Worm (Caenorhabditis elegans) whole organism, L1 larva: ENCODE measurements around the gene T20D4.12.

Source experiments
- C34B4.2 ChIP-seq: sonication (generic microtip); optimal IDR thresholded peaks from 2 replicates; lab custom pipeline; 2017; ENCODE audit warnings: mild to moderate bottlenecking, missing genetic modification characterization, missing compliant biosample characterization
- Y116A8C.19 ChIP-seq: sonication (generic microtip); optimal IDR thresholded peaks from 2 replicates; lab custom pipeline; 2016; ENCODE audit warnings: missing compliant biosample characterization, missing genetic modification characterization, borderline replicate concordance
- aha-1 ChIP-seq: fragments of 150-350 bp; optimal IDR thresholded peaks from 2 replicates; lab custom pipeline; 2014; ENCODE audit warnings: missing biosample characterization, missing genetic modification characterization
- blmp-1 ChIP-seq: fragments of 150-350 bp; optimal IDR thresholded peaks from 2 replicates; lab custom pipeline; 2014; ENCODE audit warnings: missing biosample characterization, missing genetic modification characterization
- ceh-82 ChIP-seq, 3 experiments: fragments of 150-350 bp in 1 of 3; sonication (generic microtip) in 2 of 3; optimal IDR thresholded peaks; 2 replicates each; lab custom pipeline; 2014 to 2017; ENCODE audit warnings: missing biosample characterization in 3 of 3, missing genetic modification characterization in 3 of 3
- ceh-90 ChIP-seq: sonication (generic microtip); optimal IDR thresholded peaks from 2 replicates; lab custom pipeline; 2016; ENCODE audit warnings: missing genetic modification characterization, missing compliant biosample characterization
- dsc-1 ChIP-seq: sonication (generic microtip); optimal IDR thresholded peaks from 2 replicates; lab custom pipeline; 2016; ENCODE audit warnings: mild to moderate bottlenecking, missing genetic modification characterization, missing compliant biosample characterization
- efl-1 ChIP-seq, 4 experiments: fragments of 150-350 bp; optimal IDR thresholded peaks in 3 of 4; peaks in 1 of 4; 1 replicate in 1 of 4; 2 replicates in 3 of 4; lab custom pipeline; 2014; ENCODE audit warnings: missing biosample characterization in 2 of 4, missing genetic modification characterization in 2 of 4, missing genetic modification reagents in 2 of 4
- efl-3 ChIP-seq: fragments of 200-800 bp; sonication (Bioruptor generic); optimal IDR thresholded peaks from 2 replicates; lab custom pipeline; 2018; ENCODE audit warnings: mild to moderate bottlenecking, missing genetic modification characterization, missing compliant biosample characterization
- ets-5 ChIP-seq: fragments of 200-800 bp; sonication (Bioruptor generic); IDR thresholded peaks from 2 replicates; pipeline ENCODE4 v1.3.6; 2022; ENCODE audit warnings: missing genetic modification characterization, missing compliant biosample characterization
- fkh-4 ChIP-seq: sonication (generic microtip); optimal IDR thresholded peaks from 2 replicates; lab custom pipeline; 2016; ENCODE audit warnings: missing compliant biosample characterization, missing genetic modification characterization, borderline replicate concordance
- fkh-8 ChIP-seq: sonication (generic microtip); optimal IDR thresholded peaks from 2 replicates; lab custom pipeline; 2016; ENCODE audit warnings: mild to moderate bottlenecking, missing genetic modification characterization, missing compliant biosample characterization
- fos-1 ChIP-seq: fragments of 150-350 bp; optimal IDR thresholded peaks from 2 replicates; lab custom pipeline; 2014; ENCODE audit warnings: missing biosample characterization, missing genetic modification characterization
- hlh-17 ChIP-seq: fragments of 200-800 bp; sonication (Bioruptor generic); optimal IDR thresholded peaks from 2 replicates; lab custom pipeline; 2018; ENCODE audit warnings: missing genetic modification characterization, mild to moderate bottlenecking, missing compliant biosample characterization, moderate library complexity, borderline replicate concordance
- hpl-2 ChIP-seq: fragments of 150-350 bp; optimal IDR thresholded peaks from 2 replicates; lab custom pipeline; 2014; ENCODE audit warnings: missing biosample characterization, missing genetic modification reagents, missing genetic modification characterization
- irx-1 ChIP-seq: sonication (generic microtip); optimal IDR thresholded peaks from 2 replicates; lab custom pipeline; 2016; ENCODE audit warnings: missing genetic modification characterization, missing compliant biosample characterization
- isw-1 ChIP-seq: fragments of 200-800 bp; sonication (Bioruptor generic); IDR thresholded peaks from 2 replicates; pipeline ENCODE4 v1.3.6; 2022; ENCODE audit warnings: missing genetic modification characterization, missing compliant biosample characterization
- lin-14 ChIP-seq: fragments of 200-800 bp; sonication (Bioruptor generic); optimal IDR thresholded peaks from 2 replicates; lab custom pipeline; 2018; ENCODE audit warnings: mild to moderate bottlenecking, missing genetic modification characterization, moderate library complexity, missing compliant biosample characterization
- lin-15B ChIP-seq: fragments of 150-350 bp; sonication (generic microtip); optimal IDR thresholded peaks from 3 replicates; lab custom pipeline; 2014; ENCODE audit warnings: missing biosample characterization, missing genetic modification characterization
- lin-35 ChIP-seq, 2 experiments: fragments of 150-350 bp; optimal IDR thresholded peaks; 2 replicates each; lab custom pipeline; 2014; ENCODE audit warnings: missing biosample characterization in 2 of 2, missing genetic modification characterization in 2 of 2, missing genetic modification reagents in 2 of 2
- lsy-2 ChIP-seq, 2 experiments: fragments of 150-350 bp; optimal IDR thresholded peaks; 2 replicates each; lab custom pipeline; 2014; ENCODE audit warnings: missing biosample characterization in 2 of 2, missing genetic modification characterization in 2 of 2
- mab-9 ChIP-seq: fragments of 200-800 bp; sonication (Bioruptor generic); IDR thresholded peaks from 2 replicates; pipeline ENCODE4 v1.3.6; 2022; ENCODE audit warnings: missing genetic modification reagents, missing genetic modification characterization, missing compliant biosample characterization
- mdl-1 ChIP-seq, 2 experiments: fragments of 150-350 bp; optimal IDR thresholded peaks; 2 replicates each; lab custom pipeline; 2014 to 2017; ENCODE audit warnings: missing biosample characterization in 2 of 2, missing genetic modification characterization in 2 of 2, inconsistent platforms in 1 of 2
- mef-2 ChIP-seq: fragments of 150-350 bp; optimal IDR thresholded peaks from 2 replicates; lab custom pipeline; 2014; ENCODE audit warnings: missing biosample characterization, missing genetic modification characterization
- mep-1 ChIP-seq: fragments of 150-350 bp; optimal IDR thresholded peaks from 2 replicates; lab custom pipeline; 2014; ENCODE audit warnings: missing biosample characterization, missing genetic modification characterization
- nhr-19 ChIP-seq: fragments of 200-800 bp; sonication (Bioruptor generic); conservative IDR thresholded peaks from 2 replicates; pipeline ENCODE4 v1.3.6; 2022; ENCODE audit warnings: missing genetic modification characterization, missing compliant biosample characterization
- nhr-20 ChIP-seq: sonication (generic microtip); optimal IDR thresholded peaks from 2 replicates; lab custom pipeline; 2016; ENCODE audit warnings: mild to moderate bottlenecking, missing genetic modification characterization, missing compliant biosample characterization
- nhr-71 ChIP-seq: sonication (generic microtip); optimal IDR thresholded peaks from 2 replicates; lab custom pipeline; 2016; ENCODE audit warnings: mild to moderate bottlenecking, missing genetic modification characterization, moderate library complexity, missing compliant biosample characterization
- nhr-77 ChIP-seq: fragments of 150-350 bp; optimal IDR thresholded peaks from 2 replicates; lab custom pipeline; 2014; ENCODE audit warnings: missing biosample characterization, missing genetic modification characterization
- nhr-85 ChIP-seq: sonication (generic microtip); peaks from one replicate; lab custom pipeline; 2016; ENCODE audit warnings: missing genetic modification characterization, inconsistent platforms, missing compliant biosample characterization
- nhr-90 ChIP-seq: sonication (generic microtip); optimal IDR thresholded peaks from 2 replicates; lab custom pipeline; 2016; ENCODE audit warnings: mild to moderate bottlenecking, missing genetic modification characterization, missing compliant biosample characterization; ENCODE audit not compliant: poor library complexity
- rnt-1 ChIP-seq: sonication (generic microtip); optimal IDR thresholded peaks from 2 replicates; lab custom pipeline; 2016; ENCODE audit warnings: mild to moderate bottlenecking, missing genetic modification characterization, moderate library complexity, missing compliant biosample characterization
- sup-37 ChIP-seq: fragments of 200-800 bp; sonication (Bioruptor generic); optimal IDR thresholded peaks from 2 replicates; lab custom pipeline; 2018; ENCODE audit warnings: mild to moderate bottlenecking, missing genetic modification characterization, missing compliant biosample characterization
- swsn-7 ChIP-seq: sonication (generic microtip); optimal IDR thresholded peaks from 2 replicates; lab custom pipeline; 2016; ENCODE audit warnings: missing genetic modification characterization, missing compliant biosample characterization
- unc-30 ChIP-seq: sonication (generic microtip); optimal IDR thresholded peaks from 2 replicates; lab custom pipeline; 2017; ENCODE audit warnings: missing biosample characterization, missing genetic modification characterization
- unc-62 ChIP-seq: fragments of 150-350 bp; optimal IDR thresholded peaks from 2 replicates; lab custom pipeline; 2014; ENCODE audit warnings: missing biosample characterization, missing genetic modification reagents, missing genetic modification characterization
- unc-86 ChIP-seq: sonication (generic microtip); optimal IDR thresholded peaks from 2 replicates; lab custom pipeline; 2016; ENCODE audit warnings: missing genetic modification characterization, missing compliant biosample characterization

T20D4.12 gene

DNA sequence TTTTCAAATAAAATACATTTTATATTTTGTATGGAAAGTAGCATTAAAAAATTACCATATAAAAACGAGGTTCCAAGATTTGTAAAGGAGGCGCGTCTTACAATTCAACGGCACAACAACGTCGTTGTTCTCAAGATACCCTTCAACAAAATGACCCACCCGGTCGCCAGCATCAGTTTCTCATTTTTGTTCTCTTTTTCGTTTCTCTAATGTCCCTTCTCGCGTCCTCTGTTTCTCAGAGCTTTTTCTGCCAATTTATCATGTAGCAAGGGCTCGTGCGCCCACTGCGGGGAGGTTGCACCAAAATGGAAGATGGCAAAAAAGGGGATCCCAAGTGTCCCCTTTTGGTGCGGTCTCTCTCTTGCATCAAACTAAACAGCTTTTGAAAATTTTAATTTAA lies 12.6 kb downstream of the T20D4.12 start:
- no peak for TF ChIP-seq nhr-20 (tag; lab: Kevin White, UChicago)
- TF ChIP-seq mdl-1 (tag; optimal IDR thresholded peaks at IDR 0.05; lab: Kevin White, UChicago), result no peak
- TF ChIP-seq unc-30, result no peak
- peak; percentile 14 for TF ChIP-seq dsc-1

DNA sequence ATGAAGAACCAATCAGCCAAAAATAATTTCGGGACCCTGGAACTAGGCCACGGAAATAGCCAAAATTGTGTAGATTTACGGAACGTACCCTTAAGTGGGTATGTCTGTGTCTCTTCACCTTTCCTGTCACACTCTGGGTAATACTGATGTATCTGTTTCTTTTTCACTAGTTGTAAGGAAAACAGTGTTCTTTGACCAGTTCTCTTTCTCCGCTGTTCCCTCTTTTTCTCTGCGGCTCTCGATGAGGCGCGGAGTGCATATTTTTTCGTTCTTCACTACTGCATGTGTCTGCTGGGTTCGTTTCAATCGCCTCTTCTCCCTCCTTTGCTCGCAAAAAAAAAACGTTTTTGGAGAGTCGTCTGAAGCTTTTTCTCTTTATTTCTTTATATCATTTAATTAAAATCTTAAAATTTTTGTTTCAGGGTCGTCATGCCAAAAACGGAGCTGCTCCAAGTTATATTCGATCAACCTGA lies 13.3 kb downstream of the T20D4.12 start, which contains the start of gene arrd-22:
TSS of gene arrd-22 (plus strand) at position 423 of the 473 bp plus-strand sequence.
- peak; percentile 38 for TF ChIP-seq blmp-1 (tag; lab: Kevin White, UChicago)
- TF ChIP-seq ceh-82 (tag; optimal IDR thresholded peaks at IDR 0.05; lab: Kevin White, UChicago), result peak in 1 of 3 experiments; percentile 30
- TF ChIP-seq nhr-85 (tag; lab: Kevin White, UChicago), result peak; percentile 86
- TF ChIP-seq mep-1 (tag; lab: Kevin White, UChicago), result peak; percentile 38
- TF ChIP-seq hlh-17, result no peak
- no peak for TF ChIP-seq aha-1 (tag; lab: Kevin White, UChicago)
- TF ChIP-seq fkh-4 (tag; lab: Kevin White, UChicago), result no peak
- TF ChIP-seq nhr-20 (tag; lab: Kevin White, UChicago), result peak; percentile 26
- no peak for TF ChIP-seq ets-5 (GFP tag; lab: Robert Waterston, UW)
- no peak for TF ChIP-seq nhr-71 (tag; lab: Kevin White, UChicago)
- peak; percentile 30 for TF ChIP-seq rnt-1 (tag; lab: Kevin White, UChicago)
- TF ChIP-seq Y116A8C.19 (tag; lab: Kevin White, UChicago), result no peak
- TF ChIP-seq lin-14 (GFP tag; lab: Kevin White, UChicago), result peak; percentile 84
- TF ChIP-seq nhr-19, result peak; percentile 8; the same call in 1 of the 2 replicates

DNA sequence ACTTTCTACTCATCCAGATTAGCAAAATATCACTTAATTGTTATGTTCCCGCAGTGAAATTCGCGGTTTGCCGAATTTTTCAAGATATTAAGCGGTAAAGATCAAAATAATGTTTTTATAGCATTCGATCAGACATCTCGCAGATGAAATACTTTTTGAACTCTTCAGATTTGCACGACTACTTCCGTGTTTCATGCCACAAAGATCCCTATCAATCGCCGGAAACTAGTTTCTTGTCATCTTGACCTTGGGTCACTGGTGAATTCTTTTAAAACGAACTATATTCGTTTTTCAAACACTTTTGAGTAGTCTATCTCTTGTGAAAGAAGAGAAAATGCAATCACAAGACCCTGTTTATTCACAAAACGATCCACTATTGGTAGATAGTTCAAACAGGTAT lies 16.1 kb downstream of the T20D4.12 start, which contains the start of gene txt-11:
TSS of gene txt-11 (plus strand) at position 301 of the 400 bp plus-strand sequence.
- TF ChIP-seq nhr-19 (no peak), efl-1 (optimal IDR thresholded peaks at IDR 0.05; lab: Kevin White, UChicago) (no peak), efl-1 (GFP tag; optimal IDR thresholded peaks at IDR 0.05 in 1 of 2; lab: Kevin White, UChicago) (peak in 1 of 2 experiments; percentile 6)
- TF ChIP-seq, all 84 proteins: peak for 1

DNA sequence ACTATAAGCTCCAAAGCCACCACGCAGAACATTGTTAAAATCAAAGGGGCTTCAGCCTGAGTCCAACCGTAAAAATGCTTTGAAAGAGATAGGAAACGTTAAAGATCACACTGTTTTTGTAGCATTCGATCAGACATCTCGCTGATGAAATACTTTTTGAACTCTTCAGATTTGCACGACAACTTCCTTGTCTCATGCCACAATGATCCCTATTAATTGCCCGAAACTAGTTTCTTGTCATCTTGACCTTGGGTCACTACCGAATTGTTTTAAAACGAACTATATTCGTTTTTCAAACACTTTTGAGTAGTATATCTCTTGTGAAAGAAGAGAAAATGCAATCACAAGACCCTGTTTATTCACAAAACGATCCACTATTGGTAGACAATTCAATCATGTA lies 21.1 kb downstream of the T20D4.12 start, which contains the start of gene T20D4.3:
TSS of gene T20D4.3 (plus strand) at position 301 of the 400 bp plus-strand sequence.
- TF ChIP-seq ets-5 (GFP tag; lab: Robert Waterston, UW) (no peak), fos-1 (tag; lab: Kevin White, UChicago) (no peak), irx-1 (no peak), ceh-82 (tag; optimal IDR thresholded peaks at IDR 0.05; lab: Kevin White, UChicago) (no peak), isw-1 (GFP tag; lab: Robert Waterston, UW) (no peak), blmp-1 (tag; lab: Kevin White, UChicago) (no peak), unc-86 (tag; lab: Kevin White, UChicago) (no peak), mef-2 (no peak)

DNA sequence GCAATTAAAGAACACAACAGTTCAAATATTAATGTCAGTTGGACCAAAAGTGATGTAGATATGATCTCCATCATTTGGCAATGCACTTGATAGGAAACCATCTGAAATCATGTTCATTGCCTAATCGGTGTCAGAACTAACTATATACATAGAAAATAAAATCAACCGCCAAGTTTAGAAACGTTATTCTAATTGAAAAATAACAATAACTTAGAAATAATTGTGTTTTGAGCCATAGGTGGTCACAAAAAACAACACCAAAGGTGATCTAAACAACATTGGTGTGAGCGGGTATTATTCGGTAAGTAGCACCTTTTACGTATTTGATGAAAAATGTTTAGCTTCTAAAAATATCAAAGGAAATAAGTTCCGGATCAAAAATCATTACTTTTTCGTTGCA lies 27.5 kb downstream of the T20D4.12 start, which contains the start of gene srab-21:
TSS of gene srab-21 (minus strand) at position 101 of the 400 bp plus-strand sequence.
- no peak for TF ChIP-seq efl-1 (optimal IDR thresholded peaks at IDR 0.05; lab: Kevin White, UChicago)
- TF ChIP-seq efl-1 (GFP tag; optimal IDR thresholded peaks at IDR 0.05 in 1 of 2; lab: Kevin White, UChicago), result peak in 1 of 2 experiments; percentile 56
- no peak for TF ChIP-seq swsn-7 (tag; lab: Kevin White, UChicago)
- TF ChIP-seq hpl-2 (GFP tag; lab: Kevin White, UChicago), result no peak
- no peak for TF ChIP-seq efl-3

DNA sequence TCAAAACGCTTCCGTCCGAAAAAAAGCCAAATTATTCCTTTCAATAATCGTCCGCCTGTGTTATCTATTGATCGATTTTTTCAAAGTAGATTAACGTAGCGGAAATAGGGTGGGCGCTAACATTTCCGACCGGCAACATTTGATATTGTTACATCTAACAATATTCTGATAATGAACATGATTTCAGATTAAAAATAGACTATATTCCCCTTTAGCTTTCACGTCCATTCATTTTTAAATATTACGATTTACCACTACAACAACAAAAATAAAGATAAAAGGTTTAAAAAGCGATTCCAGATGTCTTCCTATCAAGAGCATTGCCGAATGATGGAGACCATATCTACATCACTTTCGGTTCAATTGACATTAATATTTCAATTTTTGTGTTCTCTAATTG lies 29.2 kb downstream of the T20D4.12 start, which contains the start of gene srab-22:
TSS of gene srab-22 (plus strand) at position 301 of the 400 bp plus-strand sequence.
- TF ChIP-seq nhr-77 (tag; lab: Kevin White, UChicago) (no peak), lin-14 (GFP tag; lab: Kevin White, UChicago) (no peak), unc-62 (GFP tag; lab: Kevin White, UChicago) (no peak), hlh-17 (no peak), lin-15B (no peak), C34B4.2 (tag; lab: Kevin White, UChicago) (no peak), mef-2 (no peak), lsy-2 (tag; optimal IDR thresholded peaks at IDR 0.05; lab: Kevin White, UChicago) (no peak), nhr-71 (tag; lab: Kevin White, UChicago) (no peak), ceh-90 (tag; lab: Kevin White, UChicago) (no peak), fkh-8 (tag; lab: Kevin White, UChicago) (no peak), mab-9 (GFP tag; lab: Robert Waterston, UW) (no peak), lin-35 (GFP tag; optimal IDR thresholded peaks at IDR 0.05; lab: Kevin White, UChicago) (no peak), nhr-90 (tag; lab: Kevin White, UChicago) (no peak), sup-37 (GFP tag; lab: Kevin White, UChicago) (no peak)
